Worm (Caenorhabditis elegans): ENCODE data around the gene Y38C1AA.7.

Y38C1AA.7 gene

DNA sequence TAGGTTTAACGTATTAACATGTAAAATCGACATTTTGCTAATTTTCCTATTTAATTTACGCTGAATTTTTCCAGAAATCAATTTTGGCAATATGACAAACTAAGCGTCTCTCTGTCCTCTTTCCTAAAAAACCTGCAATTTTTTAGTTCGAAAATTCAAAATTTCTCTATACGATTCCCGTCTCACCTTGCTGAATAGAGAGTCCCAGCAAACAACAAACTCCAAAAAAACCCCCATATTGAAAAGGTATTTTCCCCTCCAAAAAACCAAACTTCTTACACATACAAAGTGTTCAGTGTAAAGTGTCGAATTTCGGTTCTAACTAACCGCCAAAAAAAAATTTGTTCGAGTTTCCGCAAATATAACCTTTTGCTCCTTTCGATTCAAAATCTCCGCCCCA is 25.4 kb downstream of the Y38C1AA.7 start, which contains the start of gene pnc-1:
Gene pnc-1 (plus strand): TSS at position 301 of the 400 bp plus-strand sequence.
- TF ChIP-seq unc-42 (tag; optimal IDR thresholded peaks at IDR 0.05) (no peak), tbx-7 (tag; optimal IDR thresholded peaks at IDR 0.05) (no peak), syd-9 (tag; optimal IDR thresholded peaks at IDR 0.05) (no peak), pag-3 (tag; optimal IDR thresholded peaks at IDR 0.05; ENCODE audit: borderline replicate concordance) (no peak), hlh-8 (tag; optimal IDR thresholded peaks at IDR 0.05) (no peak), nhr-11 (tag; optimal IDR thresholded peaks at IDR 0.05) (no peak), unc-3 (GFP tag; conservative IDR thresholded peaks at IDR 0.05) (no peak), unc-3 (tag; optimal IDR thresholded peaks at IDR 0.05) (no peak), pat-9 (tag; optimal IDR thresholded peaks at IDR 0.05) (no peak), lim-6 (tag; optimal IDR thresholded peaks at IDR 0.05) (no peak)

DNA sequence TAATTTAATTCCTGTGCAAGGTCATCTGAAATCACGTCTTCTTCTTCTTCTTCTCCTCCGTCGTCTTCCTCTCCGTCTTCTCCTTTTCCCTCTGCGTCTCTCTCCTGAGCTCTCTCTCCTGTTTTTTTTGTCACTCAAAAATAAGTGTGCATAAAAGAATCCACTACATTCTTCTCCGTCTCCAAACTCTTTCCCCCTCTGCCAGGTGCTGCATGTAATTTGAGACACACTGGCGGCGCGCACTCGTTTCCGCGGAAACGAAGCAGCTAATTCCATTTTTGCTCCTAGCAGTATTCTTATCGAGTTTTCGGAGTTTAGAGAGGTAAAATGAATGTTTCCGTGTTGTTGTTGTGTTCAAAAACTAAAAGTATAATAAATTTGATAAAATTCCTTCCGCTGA is 27.3 kb downstream of the Y38C1AA.7 start:
- peak; percentile 22 for TF ChIP-seq tbx-2 (tag; optimal IDR thresholded peaks at IDR 0.05)
- TF ChIP-seq ceh-9 (tag; optimal IDR thresholded peaks at IDR 0.05): no peak
- no peak for TF ChIP-seq ceh-2 (tag; optimal IDR thresholded peaks at IDR 0.05)
- peak; percentile 18 for TF ChIP-seq ceh-14 (tag; optimal IDR thresholded peaks at IDR 0.05)
- peak; percentile 7 for TF ChIP-seq nfya-1 (tag; optimal IDR thresholded peaks at IDR 0.05)
- peak; percentile 49 for TF ChIP-seq ceh-19 (GFP tag; optimal IDR thresholded peaks at IDR 0.05)
- TF ChIP-seq ceh-31 (tag; optimal IDR thresholded peaks at IDR 0.05): no peak
- peak; percentile 25 for TF ChIP-seq unc-42 (tag; optimal IDR thresholded peaks at IDR 0.05)
- peak; percentile 97 for TF ChIP-seq ceh-34 (tag; optimal IDR thresholded peaks at IDR 0.05)

DNA sequence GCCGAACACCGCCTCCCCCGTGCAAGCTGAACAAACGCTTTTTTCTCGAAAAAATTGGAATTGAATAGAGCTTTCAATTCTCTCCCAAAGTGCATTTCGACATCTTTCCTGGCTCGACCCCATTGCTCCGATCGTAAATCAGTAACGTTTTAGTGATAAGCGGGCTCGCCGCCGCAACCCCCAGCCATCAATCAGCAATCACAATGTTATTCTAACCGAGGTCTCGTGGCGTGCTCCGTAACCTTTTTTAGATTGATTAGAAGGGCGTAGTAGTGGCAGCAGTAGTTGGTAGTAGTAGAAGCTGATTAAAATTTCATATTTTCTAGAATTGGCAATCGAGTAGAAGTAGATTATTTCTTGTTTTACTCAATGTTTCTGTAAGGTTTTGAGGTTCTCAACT is 28.6 kb downstream of the Y38C1AA.7 start:
- TF ChIP-seq fkh-6 (tag; optimal IDR thresholded peaks at IDR 0.05) (no peak), sdc-2 (tag; optimal IDR thresholded peaks at IDR 0.05) (no peak), ztf-16 (tag; optimal IDR thresholded peaks at IDR 0.05) (no peak), ceh-14 (tag; optimal IDR thresholded peaks at IDR 0.05) (peak; percentile 7), fkh-10 (GFP tag; optimal IDR thresholded peaks at IDR 0.05) (no peak), ceh-45 (GFP tag; IDR thresholded peaks at IDR 0.05) (no peak), unc-55 (GFP tag; optimal IDR thresholded peaks at IDR 0.05) (no peak), unc-3 (GFP tag; conservative IDR thresholded peaks at IDR 0.05) (no peak), unc-3 (tag; optimal IDR thresholded peaks at IDR 0.05) (no peak), ceh-48 (tag; optimal IDR thresholded peaks at IDR 0.05) (no peak)

DNA sequence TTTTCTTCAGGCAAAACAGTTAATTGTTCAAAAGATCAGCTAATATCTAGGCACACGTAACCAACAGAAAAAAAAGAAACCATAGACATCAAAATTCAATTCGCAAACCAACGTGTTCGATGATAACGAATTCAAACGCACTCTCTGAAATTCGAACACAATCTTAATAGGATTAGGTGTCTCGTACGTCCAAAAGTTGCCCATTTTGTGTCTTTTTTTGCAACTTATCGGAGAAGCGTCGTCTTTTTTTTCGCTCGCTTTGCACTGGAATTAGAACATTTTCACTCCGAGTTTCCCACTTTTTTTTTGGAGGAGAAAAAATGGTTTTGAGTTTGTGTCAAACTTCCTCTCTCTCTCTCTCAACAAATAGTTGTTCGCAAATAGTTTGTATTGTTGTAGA is 30.3 kb downstream of the Y38C1AA.7 start:
- TF ChIP-seq pha-2 (tag; optimal IDR thresholded peaks at IDR 0.05): no peak
- no peak for TF ChIP-seq ref-2 (tag; optimal IDR thresholded peaks at IDR 0.05)
- no peak for TF ChIP-seq unc-42 (tag; optimal IDR thresholded peaks at IDR 0.05)
- no peak for TF ChIP-seq ttx-3 (tag; optimal IDR thresholded peaks at IDR 0.05)
- TF ChIP-seq ets-4 (tag; optimal IDR thresholded peaks at IDR 0.05): no peak
- no peak for TF ChIP-seq eyg-1 (tag; optimal IDR thresholded peaks at IDR 0.05)
- TF ChIP-seq mec-3 (tag; optimal IDR thresholded peaks at IDR 0.05; ENCODE audit: borderline replicate concordance): no peak
- no peak for TF ChIP-seq ceh-34 (tag; optimal IDR thresholded peaks at IDR 0.05)
- TF ChIP-seq ceh-18 (tag; optimal IDR thresholded peaks at IDR 0.05): no peak

DNA sequence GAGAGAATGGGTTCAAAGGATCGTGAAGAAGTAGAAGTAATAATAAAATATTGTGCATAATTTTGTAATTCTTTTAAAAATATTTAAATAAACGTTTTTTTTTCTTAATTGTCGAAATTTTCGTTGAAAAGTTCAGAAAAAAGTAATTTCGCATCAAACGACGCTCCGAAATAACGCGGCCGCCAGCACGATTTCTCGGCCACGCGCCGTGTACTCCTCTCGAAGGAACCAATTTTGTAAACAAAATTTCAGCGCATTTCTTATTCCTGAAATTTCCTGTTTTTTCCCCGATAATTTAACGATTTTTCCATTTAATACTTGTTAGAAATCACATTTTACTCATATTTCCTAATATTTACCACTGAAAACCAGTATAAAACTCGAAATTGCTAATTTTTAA is 33.3 kb downstream of the Y38C1AA.7 start, which contains the start of gene Y38C1AA.12:
Gene Y38C1AA.12 (plus strand): TSS at position 211 of the 400 bp plus-strand sequence.
- TF ChIP-seq ceh-18 (tag; optimal IDR thresholded peaks at IDR 0.05) (peak; percentile 56), fkh-6 (tag; optimal IDR thresholded peaks at IDR 0.05) (peak; percentile 52), odd-2 (tag; optimal IDR thresholded peaks at IDR 0.05) (no peak), C08G9.2 (tag; optimal IDR thresholded peaks at IDR 0.05) (peak; percentile 94), tbx-7 (tag; optimal IDR thresholded peaks at IDR 0.05) (peak; percentile 92), rnt-1 (tag; optimal IDR thresholded peaks at IDR 0.05) (peak; percentile 74), ceh-2 (tag; optimal IDR thresholded peaks at IDR 0.05) (peak; percentile 86), K02D7.2 (tag; optimal IDR thresholded peaks at IDR 0.05) (no peak), tbx-2 (tag; optimal IDR thresholded peaks at IDR 0.05) (peak; percentile 90), K09A11.1 (tag; optimal IDR thresholded peaks at IDR 0.05; ENCODE audit: insufficient read depth) (no peak), unc-42 (tag; optimal IDR thresholded peaks at IDR 0.05) (peak; percentile 32), hlh-6 (tag; optimal IDR thresholded peaks at IDR 0.05) (peak; percentile 39), ceh-9 (tag; optimal IDR thresholded peaks at IDR 0.05) (no peak), ztf-16 (tag; optimal IDR thresholded peaks at IDR 0.05) (peak; percentile 53), ceh-31 (tag; optimal IDR thresholded peaks at IDR 0.05) (peak; percentile 93), unc-86 (tag; optimal IDR thresholded peaks at IDR 0.05) (peak; percentile 41), hlh-15 (tag; optimal IDR thresholded peaks at IDR 0.05) (peak; percentile 44), pha-4 (tag; optimal IDR thresholded peaks at IDR 0.05) (no peak), sox-2 (GFP tag; IDR thresholded peaks at IDR 0.05) (no peak), pat-9 (tag; optimal IDR thresholded peaks at IDR 0.05) (no peak), lim-6 (tag; optimal IDR thresholded peaks at IDR 0.05) (peak; percentile 58), mec-3 (tag; optimal IDR thresholded peaks at IDR 0.05; ENCODE audit: borderline replicate concordance) (peak; percentile 56), ets-4 (tag; optimal IDR thresholded peaks at IDR 0.05) (peak; percentile 87), zip-5 (tag; optimal IDR thresholded peaks at IDR 0.05) (peak; percentile 89), ceh-48 (tag; optimal IDR thresholded peaks at IDR 0.05) (peak; percentile 11), ceh-30 (tag; optimal IDR thresholded peaks at IDR 0.05) (no peak)
